Worm (Caenorhabditis elegans) whole organism, L1 larva: ENCODE results near the gene rpb-6.

Source experiments
- C16A3.4 ChIP-seq: fragments of 150-350 bp; optimal IDR thresholded peaks from 2 replicates; lab custom pipeline; 2014; ENCODE audit warnings: missing biosample characterization, missing genetic modification characterization
- F16B12.6 ChIP-seq: fragments of 150-350 bp; optimal IDR thresholded peaks from 2 replicates; lab custom pipeline; 2014; ENCODE audit warnings: missing biosample characterization, missing genetic modification characterization
- Y116A8C.19 ChIP-seq: sonication (generic microtip); optimal IDR thresholded peaks from 2 replicates; lab custom pipeline; 2016; ENCODE audit warnings: missing compliant biosample characterization, missing genetic modification characterization, borderline replicate concordance
- aha-1 ChIP-seq: fragments of 150-350 bp; optimal IDR thresholded peaks from 2 replicates; lab custom pipeline; 2014; ENCODE audit warnings: missing biosample characterization, missing genetic modification characterization
- blmp-1 ChIP-seq: fragments of 150-350 bp; optimal IDR thresholded peaks from 2 replicates; lab custom pipeline; 2014; ENCODE audit warnings: missing biosample characterization, missing genetic modification characterization
- ceh-88 ChIP-seq: fragments of 200-800 bp; sonication (Bioruptor generic); IDR thresholded peaks from 2 replicates; pipeline ENCODE4 v1.3.6; 2022; ENCODE audit warnings: missing genetic modification characterization, missing compliant biosample characterization
- dpl-1 ChIP-seq, 3 experiments: fragments of 150-350 bp in 2 of 3; sonication (generic microtip) in 1 of 3; optimal IDR thresholded peaks; 2 replicates each; lab custom pipeline; 2014 to 2017; ENCODE audit warnings: missing biosample characterization in 3 of 3, missing genetic modification characterization in 3 of 3, missing genetic modification reagents in 3 of 3
- dsc-1 ChIP-seq: sonication (generic microtip); optimal IDR thresholded peaks from 2 replicates; lab custom pipeline; 2016; ENCODE audit warnings: mild to moderate bottlenecking, missing genetic modification characterization, missing compliant biosample characterization
- efl-1 ChIP-seq, 4 experiments: fragments of 150-350 bp; optimal IDR thresholded peaks in 3 of 4; peaks in 1 of 4; 1 replicate in 1 of 4; 2 replicates in 3 of 4; lab custom pipeline; 2014; ENCODE audit warnings: missing biosample characterization in 2 of 4, missing genetic modification characterization in 2 of 4, missing genetic modification reagents in 2 of 4
- efl-3 ChIP-seq: fragments of 200-800 bp; sonication (Bioruptor generic); optimal IDR thresholded peaks from 2 replicates; lab custom pipeline; 2018; ENCODE audit warnings: mild to moderate bottlenecking, missing genetic modification characterization, missing compliant biosample characterization
- egl-27 ChIP-seq, 2 experiments: fragments of 150-350 bp in 1 of 2; sonication (generic microtip); optimal IDR thresholded peaks; 3 replicates each; lab custom pipeline; 2017 to 2018; ENCODE audit warnings: missing biosample characterization in 2 of 2, missing genetic modification characterization in 2 of 2, missing genetic modification reagents in 2 of 2
- elt-2 ChIP-seq: sonication (generic microtip); optimal IDR thresholded peaks from 2 replicates; lab custom pipeline; 2016; ENCODE audit warnings: missing genetic modification characterization, mild to moderate bottlenecking, inconsistent platforms, missing compliant biosample characterization, missing genetic modification reagents
- elt-3 ChIP-seq, 6 experiments: fragments of 150-350 bp in 1 of 6; sonication (generic microtip); optimal IDR thresholded peaks; 2 replicates each; lab custom pipeline; 2017 to 2018; ENCODE audit warnings: missing biosample characterization in 6 of 6, missing genetic modification characterization in 6 of 6, inconsistent platforms in 1 of 6
- fkh-10 ChIP-seq: sonication (generic microtip); optimal IDR thresholded peaks from 2 replicates; lab custom pipeline; 2017; ENCODE audit warnings: missing biosample characterization, missing genetic modification reagents, missing genetic modification characterization
- fkh-8 ChIP-seq: sonication (generic microtip); optimal IDR thresholded peaks from 2 replicates; lab custom pipeline; 2016; ENCODE audit warnings: mild to moderate bottlenecking, missing genetic modification characterization, missing compliant biosample characterization
- lin-13 ChIP-seq: fragments of 150-350 bp; optimal IDR thresholded peaks from 2 replicates; lab custom pipeline; 2014; ENCODE audit warnings: missing biosample characterization, missing genetic modification reagents, missing genetic modification characterization
- lin-15B ChIP-seq: fragments of 150-350 bp; sonication (generic microtip); optimal IDR thresholded peaks from 3 replicates; lab custom pipeline; 2014; ENCODE audit warnings: missing biosample characterization, missing genetic modification characterization
- lin-35 ChIP-seq, 2 experiments: fragments of 150-350 bp; optimal IDR thresholded peaks; 2 replicates each; lab custom pipeline; 2014; ENCODE audit warnings: missing biosample characterization in 2 of 2, missing genetic modification characterization in 2 of 2, missing genetic modification reagents in 2 of 2
- lir-3 ChIP-seq: sonication (generic microtip); optimal IDR thresholded peaks from 2 replicates; lab custom pipeline; 2016; ENCODE audit warnings: mild to moderate bottlenecking, missing genetic modification characterization, moderate library complexity, missing compliant biosample characterization; ENCODE audit not compliant: poor library complexity
- lsy-2 ChIP-seq, 2 experiments: fragments of 150-350 bp; optimal IDR thresholded peaks; 2 replicates each; lab custom pipeline; 2014; ENCODE audit warnings: missing biosample characterization in 2 of 2, missing genetic modification characterization in 2 of 2
- mef-2 ChIP-seq: fragments of 150-350 bp; optimal IDR thresholded peaks from 2 replicates; lab custom pipeline; 2014; ENCODE audit warnings: missing biosample characterization, missing genetic modification characterization
- mep-1 ChIP-seq: fragments of 150-350 bp; optimal IDR thresholded peaks from 2 replicates; lab custom pipeline; 2014; ENCODE audit warnings: missing biosample characterization, missing genetic modification characterization
- nhr-20 ChIP-seq: sonication (generic microtip); optimal IDR thresholded peaks from 2 replicates; lab custom pipeline; 2016; ENCODE audit warnings: mild to moderate bottlenecking, missing genetic modification characterization, missing compliant biosample characterization
- nhr-47 ChIP-seq: sonication (generic microtip); optimal IDR thresholded peaks from 2 replicates; lab custom pipeline; 2016; ENCODE audit warnings: mild to moderate bottlenecking, missing genetic modification characterization, moderate library complexity, missing compliant biosample characterization
- nhr-71 ChIP-seq: sonication (generic microtip); optimal IDR thresholded peaks from 2 replicates; lab custom pipeline; 2016; ENCODE audit warnings: mild to moderate bottlenecking, missing genetic modification characterization, moderate library complexity, missing compliant biosample characterization
- nhr-76 ChIP-seq: sonication (generic microtip); optimal IDR thresholded peaks from 2 replicates; lab custom pipeline; 2017; ENCODE audit warnings: missing biosample characterization, missing genetic modification characterization
- nhr-77 ChIP-seq: fragments of 150-350 bp; optimal IDR thresholded peaks from 2 replicates; lab custom pipeline; 2014; ENCODE audit warnings: missing biosample characterization, missing genetic modification characterization
- nhr-90 ChIP-seq: sonication (generic microtip); optimal IDR thresholded peaks from 2 replicates; lab custom pipeline; 2016; ENCODE audit warnings: mild to moderate bottlenecking, missing genetic modification characterization, missing compliant biosample characterization; ENCODE audit not compliant: poor library complexity
- pax-3 ChIP-seq: fragments of 200-800 bp; sonication (Bioruptor generic); optimal IDR thresholded peaks from 2 replicates; lab custom pipeline; 2018; ENCODE audit warnings: mild to moderate bottlenecking, missing genetic modification characterization, moderate library complexity, missing compliant biosample characterization
- pqm-1 ChIP-seq: sonication (generic microtip); optimal IDR thresholded peaks from 3 replicates; lab custom pipeline; 2017; ENCODE audit warnings: missing biosample characterization, missing genetic modification characterization
- rnt-1 ChIP-seq: sonication (generic microtip); optimal IDR thresholded peaks from 2 replicates; lab custom pipeline; 2016; ENCODE audit warnings: mild to moderate bottlenecking, missing genetic modification characterization, moderate library complexity, missing compliant biosample characterization
- skn-1 ChIP-seq: fragments of 150-350 bp; optimal IDR thresholded peaks from 2 replicates; lab custom pipeline; 2014; ENCODE audit warnings: missing biosample characterization, missing genetic modification characterization
- snu-23 ChIP-seq: sonication (generic microtip); optimal IDR thresholded peaks from 2 replicates; lab custom pipeline; 2016; ENCODE audit warnings: missing genetic modification characterization, missing compliant biosample characterization
- swsn-7 ChIP-seq: sonication (generic microtip); optimal IDR thresholded peaks from 2 replicates; lab custom pipeline; 2016; ENCODE audit warnings: missing genetic modification characterization, missing compliant biosample characterization
- unc-30 ChIP-seq: sonication (generic microtip); optimal IDR thresholded peaks from 2 replicates; lab custom pipeline; 2017; ENCODE audit warnings: missing biosample characterization, missing genetic modification characterization
- vab-15 ChIP-seq: sonication (generic microtip); optimal IDR thresholded peaks from 2 replicates; lab custom pipeline; 2017; ENCODE audit warnings: missing genotype, mild to moderate bottlenecking, missing genetic modification characterization, missing compliant biosample characterization
- xbp-1 ChIP-seq: sonication (generic microtip); optimal IDR thresholded peaks from 2 replicates; lab custom pipeline; 2016; ENCODE audit warnings: missing genetic modification characterization, missing compliant biosample characterization
- zag-1 ChIP-seq: fragments of 150-350 bp; optimal IDR thresholded peaks from 2 replicates; lab custom pipeline; 2014; ENCODE audit warnings: missing biosample characterization, missing genetic modification characterization
- ztf-11 ChIP-seq, 2 experiments: sonication (generic microtip); optimal IDR thresholded peaks; 2 replicates each; lab custom pipeline; 2016 to 2017; ENCODE audit warnings: missing genetic modification characterization in 2 of 2, missing biosample characterization in 1 of 2, missing compliant biosample characterization in 1 of 2

The rpb-6 gene

DNA sequence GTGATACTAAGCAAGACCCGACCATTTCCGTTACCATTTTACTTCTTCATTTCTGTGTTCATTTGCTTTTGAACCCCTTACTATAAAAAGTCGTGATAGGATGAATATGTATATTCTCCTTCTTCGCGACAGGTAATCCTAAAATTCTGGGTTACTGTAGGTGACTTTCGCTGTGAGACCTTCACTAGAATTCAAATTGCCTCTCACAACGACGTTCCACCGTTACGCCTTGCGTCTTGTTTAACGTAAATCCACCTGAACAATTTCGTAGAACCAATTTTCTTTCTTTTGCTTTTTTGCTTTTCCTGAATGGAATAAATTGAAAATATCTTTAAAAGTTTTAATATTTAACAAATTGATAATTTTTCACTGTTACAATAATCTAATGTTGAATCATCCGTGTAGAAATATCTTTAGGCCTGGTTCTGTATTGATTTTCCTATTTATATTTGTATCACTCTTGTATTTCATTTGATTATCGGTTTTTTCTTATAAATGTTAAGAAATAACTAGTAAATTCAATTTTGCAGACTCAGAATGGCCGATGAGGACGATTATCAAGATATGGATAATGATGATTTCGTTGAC lies at the start of gene rpb-6:
TSS of gene rpb-6 (plus strand) at position 538 of the 588 bp plus-strand sequence.
- TF ChIP-seq zag-1 (tag; lab: Kevin White, UChicago) (no peak), snu-23 (GFP tag; lab: Kevin White, UChicago) (peak; percentile 17), skn-1 (peak; percentile 20), lir-3 (tag; lab: Kevin White, UChicago) (no peak), rnt-1 (tag; lab: Kevin White, UChicago) (peak; percentile 41), F16B12.6 (tag; lab: Kevin White, UChicago) (no peak), nhr-47 (tag; lab: Kevin White, UChicago) (peak; percentile 38), lin-13 (GFP tag; lab: Kevin White, UChicago) (peak; percentile 24), nhr-20 (tag; lab: Kevin White, UChicago) (peak; percentile 7), lin-15B (tag; lab: Kevin White, UChicago) (no peak), Y116A8C.19 (tag; lab: Kevin White, UChicago) (no peak), elt-2 (tag; lab: Kevin White, UChicago) (no peak), mep-1 (tag; lab: Kevin White, UChicago) (peak; percentile 52), blmp-1 (tag; lab: Kevin White, UChicago) (peak; percentile 54), efl-1 (optimal IDR thresholded peaks at IDR 0.05; lab: Kevin White, UChicago) (peak; percentile 37 to 87), efl-1 (GFP tag; optimal IDR thresholded peaks at IDR 0.05 in 1 of 2; lab: Kevin White, UChicago) (peak; percentile 87 to 99), C16A3.4 (peak; percentile 25), nhr-77 (tag; lab: Kevin White, UChicago) (no peak), lin-35 (GFP tag; optimal IDR thresholded peaks at IDR 0.05; lab: Kevin White, UChicago) (peak; percentile 73 to 94), efl-3 (GFP tag; lab: Kevin White, UChicago) (no peak), aha-1 (tag; lab: Kevin White, UChicago) (no peak), nhr-71 (tag; lab: Kevin White, UChicago) (peak; percentile 39), fkh-10 (GFP tag; lab: Kevin White, UChicago) (no peak), elt-3 (tag; optimal IDR thresholded peaks at IDR 0.05; lab: Kevin White, UChicago) (peak in 1 of 6 experiments; percentile 2), dpl-1 (GFP tag; optimal IDR thresholded peaks at IDR 0.05; lab: Kevin White, UChicago) (peak; percentile 75 to 88 (median 84)), dsc-1 (tag; lab: Kevin White, UChicago) (no peak), pax-3 (tag; lab: Kevin White, UChicago) (no peak), lsy-2 (tag; optimal IDR thresholded peaks at IDR 0.05; lab: Kevin White, UChicago) (peak; percentile 52 to 86)

DNA sequence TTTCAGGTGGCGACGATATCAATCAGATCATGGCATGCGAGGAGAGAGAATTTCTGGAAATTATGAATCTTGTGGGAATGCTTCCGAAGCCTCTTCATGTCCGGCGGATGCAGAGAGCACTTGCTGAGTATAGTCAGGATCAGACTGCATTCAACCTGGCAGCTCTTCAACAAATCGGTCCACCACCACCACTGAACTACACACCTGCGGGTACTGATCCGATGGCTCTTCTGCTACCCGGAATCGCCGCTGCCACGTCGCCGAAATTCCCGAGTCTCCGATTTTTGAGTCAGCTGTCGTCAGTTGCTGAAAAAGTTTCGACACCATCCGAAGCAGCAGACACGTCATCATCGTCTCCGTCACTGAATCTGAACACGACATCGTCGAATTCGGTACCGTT lies 48.3 kb upstream of the rpb-6 start:
- no peak for TF ChIP-seq nhr-90 (tag; lab: Kevin White, UChicago)
- no peak for TF ChIP-seq nhr-76 (tag; lab: Kevin White, UChicago)
- TF ChIP-seq fkh-8 (tag; lab: Kevin White, UChicago), result no peak
- TF ChIP-seq nhr-20 (tag; lab: Kevin White, UChicago), result no peak
- no peak for TF ChIP-seq nhr-77 (tag; lab: Kevin White, UChicago)
- no peak for TF ChIP-seq ztf-11 (tag; optimal IDR thresholded peaks at IDR 0.05; lab: Kevin White, UChicago)
- TF ChIP-seq pax-3 (tag; lab: Kevin White, UChicago), result no peak
- no peak for TF ChIP-seq pqm-1
- TF ChIP-seq mef-2 (tag; lab: Kevin White, UChicago), result no peak
- no peak for TF ChIP-seq mep-1 (tag; lab: Kevin White, UChicago)
- TF ChIP-seq swsn-7 (tag; lab: Kevin White, UChicago), result no peak
- TF ChIP-seq ceh-88 (GFP tag; lab: Robert Waterston, UW), result no peak
- no peak for TF ChIP-seq vab-15
- no peak for TF ChIP-seq unc-30 (tag; lab: Kevin White, UChicago)
- TF ChIP-seq xbp-1, result no peak
- TF ChIP-seq nhr-71 (tag; lab: Kevin White, UChicago), result no peak
- no peak for TF ChIP-seq egl-27 (tag; optimal IDR thresholded peaks at IDR 0.05; lab: Kevin White, UChicago)
